Fruit fly (Drosophila melanogaster) whole organism, wandering third instar larva: ENCODE results near the gene CG42766.

ENCODE experiments used
- CG32264 ChIP-seq: fragments of 200-800 bp; sonication (Bioruptor generic); optimal IDR thresholded peaks from 2 replicates; lab custom pipeline; 2016; ENCODE audit warnings: missing biosample characterization, missing genetic modification characterization
- Hr78 ChIP-seq: fragments of >200 bp; optimal IDR thresholded peaks from 2 replicates; lab custom pipeline; 2017; ENCODE audit warnings: missing biosample characterization, missing genetic modification characterization
- OdsH ChIP-seq: fragments of 200-800 bp; sonication (Bioruptor generic); optimal IDR thresholded peaks from 2 replicates; lab custom pipeline; 2016; ENCODE audit warnings: missing biosample characterization, mild to moderate bottlenecking, missing genetic modification characterization
- foxo ChIP-seq, 2 experiments: fragments of 200-800 bp; sonication (Bioruptor generic); optimal IDR thresholded peaks; 2 replicates in 1 of 2; 3 replicates in 1 of 2; lab custom pipeline; 2016 to 2017; ENCODE audit warnings: missing biosample characterization in 2 of 2, missing genetic modification characterization in 2 of 2
- fru ChIP-seq: fragments of 200-800 bp; sonication (Bioruptor generic); optimal IDR thresholded peaks from 3 replicates; lab custom pipeline; 2016; ENCODE audit warnings: missing biosample characterization, mild to moderate bottlenecking, missing genetic modification characterization
- lola ChIP-seq: fragments of >200 bp; optimal IDR thresholded peaks from 2 replicates; lab custom pipeline; 2017; ENCODE audit warnings: missing biosample characterization, missing genetic modification characterization
- pan ChIP-seq: fragments of >200 bp; optimal IDR thresholded peaks from 2 replicates; lab custom pipeline; 2017
- usp ChIP-seq: fragments of >200 bp; optimal IDR thresholded peaks from 2 replicates; lab custom pipeline; 2017; ENCODE audit warnings: missing biosample characterization, missing genetic modification characterization

- no peak for TF ChIP-seq usp (GFP tag; lab: Kevin White, UChicago)
- no peak for TF ChIP-seq fru (GFP tag; lab: Kevin White, UChicago)
- TF ChIP-seq pan (lab: Kevin White, UChicago), result no peak
- no peak for TF ChIP-seq foxo (GFP tag; optimal IDR thresholded peaks at IDR 0.05; lab: Kevin White, UChicago)
- no peak for TF ChIP-seq Hr78 (GFP tag; lab: Kevin White, UChicago)
- no peak for TF ChIP-seq CG32264 (GFP tag; lab: Kevin White, UChicago)
- TF ChIP-seq OdsH (GFP tag; lab: Kevin White, UChicago), result no peak
- TF ChIP-seq lola, result no peak
Measured at dm6 chrX:15996831-15997230, 20.2 kb downstream of the CG42766 start, which contains the start of gene CG8939.
